Fruit fly (Drosophila melanogaster) Kc167 (cell line): ENCODE results near the gene CG15023.

Experiments used
- Myc ChIP-seq: fragments of >200 bp; optimal IDR thresholded peaks from 2 replicates; lab custom pipeline; 2017; ENCODE audit warnings: missing external identifiers
- Sin3A ChIP-seq: fragments of >200 bp; optimal IDR thresholded peaks from 2 replicates; lab custom pipeline; 2018; ENCODE audit warnings: missing external identifiers
- insv ChIP-seq: fragments of >200 bp; optimal IDR thresholded peaks from 3 replicates; lab custom pipeline; 2018; ENCODE audit warnings: missing external identifiers
- psq ChIP-seq: fragments of >200 bp; optimal IDR thresholded peaks from 2 replicates; lab custom pipeline; 2017; ENCODE audit warnings: missing external identifiers
- ttk ChIP-seq: sonication (Bioruptor generic); optimal IDR thresholded peaks from 2 replicates; lab custom pipeline; 2017; ENCODE audit warnings: missing external identifiers

DNA sequence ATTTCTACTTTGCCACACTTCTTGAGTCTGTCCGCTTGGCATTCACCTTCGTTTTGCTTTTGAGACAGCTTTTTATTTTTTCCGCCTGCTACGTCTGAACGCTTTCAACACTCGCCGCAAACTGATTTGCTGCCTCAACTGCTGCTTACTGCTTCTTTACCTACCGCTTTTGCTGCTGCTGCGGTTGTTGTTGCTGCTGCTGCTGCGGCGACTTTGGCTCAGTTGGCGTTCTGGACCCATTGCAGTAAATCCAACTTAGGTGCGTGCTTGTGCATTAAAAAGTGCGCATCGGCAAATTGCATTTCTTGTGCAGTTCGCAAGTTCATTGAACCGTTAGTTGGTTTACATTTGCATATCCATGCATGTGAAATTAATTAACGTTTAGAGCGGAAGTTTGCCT, 47.0 kb upstream of the CG15023 start, which contains the start of gene NT1:
- TF ChIP-seq Myc (no peak), insv (no peak), psq (lab: Kevin White, UChicago) (no peak), ttk (lab: Kevin White, UChicago) (no peak), Sin3A (lab: Kevin White, UChicago) (no peak)
